Worm (Caenorhabditis elegans) whole organism, midembryonic: ENCODE results near the gene F38A6.5.

ENCODE experiments used
- ztf-23 ChIP-seq: fragments of 200-800 bp; sonication (Bioruptor generic); IDR thresholded peaks from 2 replicates; pipeline ENCODE4 v1.3.6; 2022; ENCODE audit warnings: missing genetic modification reagents, missing genetic modification characterization, missing compliant biosample characterization
- ztf-29 ChIP-seq: fragments of 200-800 bp; sonication (Bioruptor generic); IDR thresholded peaks from 2 replicates; pipeline ENCODE4 v1.3.6; 2022; ENCODE audit warnings: missing genetic modification reagents, missing genetic modification characterization, missing compliant biosample characterization

DNA sequence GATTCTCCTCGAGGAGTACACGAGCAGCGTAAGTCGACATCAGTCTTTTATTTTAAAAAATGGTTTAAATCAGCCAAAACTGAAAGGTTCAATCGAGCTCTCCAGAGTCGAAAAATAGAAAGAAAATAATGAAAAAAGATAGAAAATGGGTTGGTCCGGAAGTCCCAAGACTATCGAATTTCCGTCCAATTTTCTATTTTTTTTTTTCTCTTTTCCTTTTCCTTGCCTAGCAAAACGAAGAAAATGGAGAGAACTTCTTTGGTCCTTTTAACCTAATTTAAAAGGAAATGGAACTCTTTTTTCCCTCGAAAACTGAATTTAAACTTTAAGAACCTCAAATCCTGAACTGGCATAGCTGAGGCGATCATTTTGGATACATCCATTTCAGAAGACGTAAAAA, 34.2 kb downstream of the F38A6.5 start:
- TF ChIP-seq ztf-23 (GFP tag; lab: Robert Waterston, UW) (no peak), ztf-29 (GFP tag; lab: Robert Waterston, UW) (no peak)
